Worm (Caenorhabditis elegans) whole organism, L1 larva: Measurements from ENCODE around the gene F14H3.4.

ENCODE experiments used
- aly-2 ChIP-seq: fragments of 150-350 bp; optimal IDR thresholded peaks from 2 replicates; lab custom pipeline; 2014; ENCODE audit warnings: missing biosample characterization, missing genetic modification characterization
- ama-1 ChIP-seq: fragments of 150-350 bp; optimal IDR thresholded peaks from 2 replicates; lab custom pipeline; 2014
- blmp-1 ChIP-seq: fragments of 150-350 bp; optimal IDR thresholded peaks from 2 replicates; lab custom pipeline; 2014; ENCODE audit warnings: missing biosample characterization, missing genetic modification characterization
- egl-27 ChIP-seq, 2 experiments: fragments of 150-350 bp in 1 of 2; sonication (generic microtip); optimal IDR thresholded peaks; 3 replicates each; lab custom pipeline; 2017 to 2018; ENCODE audit warnings: missing biosample characterization in 2 of 2, missing genetic modification characterization in 2 of 2, missing genetic modification reagents in 2 of 2
- fkh-10 ChIP-seq: sonication (generic microtip); optimal IDR thresholded peaks from 2 replicates; lab custom pipeline; 2017; ENCODE audit warnings: missing biosample characterization, missing genetic modification reagents, missing genetic modification characterization
- lin-14 ChIP-seq: fragments of 200-800 bp; sonication (Bioruptor generic); optimal IDR thresholded peaks from 2 replicates; lab custom pipeline; 2018; ENCODE audit warnings: mild to moderate bottlenecking, missing genetic modification characterization, moderate library complexity, missing compliant biosample characterization
- lin-39 ChIP-seq: fragments of 150-350 bp; optimal IDR thresholded peaks from 2 replicates; lab custom pipeline; 2014; ENCODE audit warnings: missing biosample characterization, missing genetic modification reagents, missing genetic modification characterization
- mef-2 ChIP-seq: fragments of 150-350 bp; optimal IDR thresholded peaks from 2 replicates; lab custom pipeline; 2014; ENCODE audit warnings: missing biosample characterization, missing genetic modification characterization
- mep-1 ChIP-seq: fragments of 150-350 bp; optimal IDR thresholded peaks from 2 replicates; lab custom pipeline; 2014; ENCODE audit warnings: missing biosample characterization, missing genetic modification characterization
- nhr-12 ChIP-seq: sonication (generic microtip); optimal IDR thresholded peaks from 2 replicates; lab custom pipeline; 2017; ENCODE audit warnings: missing biosample characterization, missing genetic modification characterization
- nhr-237 ChIP-seq: fragments of 150-350 bp; optimal IDR thresholded peaks from 2 replicates; lab custom pipeline; 2014; ENCODE audit warnings: missing biosample characterization, missing genetic modification characterization
- nhr-76 ChIP-seq: sonication (generic microtip); optimal IDR thresholded peaks from 2 replicates; lab custom pipeline; 2017; ENCODE audit warnings: missing biosample characterization, missing genetic modification characterization
- snpc-4 ChIP-seq: fragments of 150-350 bp; optimal IDR thresholded peaks from 2 replicates; lab custom pipeline; 2014; ENCODE audit warnings: missing biosample characterization, missing genetic modification characterization
- ztf-11 ChIP-seq, 2 experiments: sonication (generic microtip); optimal IDR thresholded peaks; 2 replicates each; lab custom pipeline; 2016 to 2017; ENCODE audit warnings: missing genetic modification characterization in 2 of 2, missing biosample characterization in 1 of 2, missing compliant biosample characterization in 1 of 2

DNA sequence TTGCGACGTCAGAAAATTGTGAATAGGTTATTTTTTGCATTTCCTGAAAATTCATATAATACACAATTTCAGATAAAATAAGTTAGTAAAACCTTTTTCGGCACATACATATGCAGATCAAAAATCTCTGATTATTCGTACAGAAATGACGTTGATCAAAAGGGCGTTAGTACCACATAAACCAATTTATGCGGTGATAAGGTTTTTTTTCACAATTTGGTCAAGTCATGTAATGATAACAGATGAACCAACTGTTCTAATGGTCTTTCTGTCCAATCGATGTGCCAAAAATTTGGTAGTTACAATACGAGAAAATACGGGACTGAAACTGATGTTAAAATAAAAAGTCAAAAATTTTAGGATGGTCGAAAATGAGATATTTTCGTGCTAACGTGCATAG is 25.2 kb upstream of the F14H3.4 start:
- TF ChIP-seq lin-39 (tag; lab: Kevin White, UChicago) (no peak), ztf-11 (tag; optimal IDR thresholded peaks at IDR 0.05; lab: Kevin White, UChicago) (no peak), nhr-76 (tag; lab: Kevin White, UChicago) (no peak), nhr-237 (tag; lab: Kevin White, UChicago) (no peak), aly-2 (no peak), lin-14 (GFP tag; lab: Kevin White, UChicago) (no peak), blmp-1 (tag; lab: Kevin White, UChicago) (no peak), fkh-10 (GFP tag; lab: Kevin White, UChicago) (no peak), egl-27 (tag; optimal IDR thresholded peaks at IDR 0.05; lab: Kevin White, UChicago) (no peak), snpc-4 (tag; lab: Kevin White, UChicago) (no peak), nhr-12 (tag; lab: Kevin White, UChicago) (no peak), mep-1 (tag; lab: Kevin White, UChicago) (no peak), mef-2 (tag; lab: Kevin White, UChicago) (no peak), ama-1 (lab: Kevin White, UChicago) (no peak)
